Fruit fly (Drosophila melanogaster): ENCODE data around the gene baf.

dm6 chr2L:8042645-8043281, 13.5 kb downstream of the baf start, which contains the start of gene RpL36A:
- TF ChIP-seq CG8478 (optimal IDR thresholded peaks at IDR 0.05) (no peak), CTCF (optimal IDR thresholded peaks at IDR 0.05) (peak in 1 of 2 experiments; percentile 19)
